Worm (Caenorhabditis elegans) whole organism, young adult: ENCODE data around the gene F22B3.7.

Experiments
- F22D6.2 ChIP-seq: sonication (generic microtip); optimal IDR thresholded peaks from 2 replicates; lab custom pipeline; 2016; ENCODE audit warnings: mild to moderate bottlenecking, missing genetic modification characterization, missing compliant biosample characterization
- F49E8.2 ChIP-seq: sonication (generic microtip); optimal IDR thresholded peaks from 3 replicates; lab custom pipeline; 2017; ENCODE audit warnings: missing genetic modification characterization, mild to moderate bottlenecking, missing compliant biosample characterization, antibody characterized with exemption, moderate library complexity; ENCODE audit not compliant: insufficient read depth
- ama-1 ChIP-seq, 3 experiments: fragments of 150-350 bp in 1 of 3; sonication (generic microtip) in 2 of 3; optimal IDR thresholded peaks; 2 replicates each; lab custom pipeline; 2014 to 2018; ENCODE audit warnings: missing biosample characterization in 2 of 3, missing genetic modification characterization in 2 of 3, missing genetic modification reagents in 2 of 3
- atf-7 ChIP-seq: sonication (generic microtip); optimal IDR thresholded peaks from 2 replicates; lab custom pipeline; 2017; ENCODE audit warnings: mild to moderate bottlenecking, missing genetic modification characterization, missing compliant biosample characterization
- cebp-2 ChIP-seq: fragments of 200-800 bp; sonication (Bioruptor generic); IDR thresholded peaks from 2 replicates; pipeline ENCODE4 v1.3.6; 2022; ENCODE audit warnings: missing genetic modification characterization, missing compliant biosample characterization
- ceh-58 ChIP-seq: fragments of 200-800 bp; sonication (Bioruptor generic); IDR thresholded peaks from 2 replicates; pipeline ENCODE4 v1.3.6; 2022; ENCODE audit warnings: missing genetic modification characterization, missing compliant biosample characterization
- egl-44 ChIP-seq: fragments of 200-800 bp; sonication (Bioruptor generic); IDR thresholded peaks from 2 replicates; pipeline ENCODE4 v1.3.6; 2022; ENCODE audit warnings: missing genetic modification reagents, missing genetic modification characterization, missing compliant biosample characterization
- ekl-4 ChIP-seq: fragments of 200-800 bp; sonication (Bioruptor generic); IDR thresholded peaks from 2 replicates; pipeline ENCODE4 v1.3.6; 2022; ENCODE audit warnings: missing genetic modification reagents, missing genetic modification characterization, missing compliant biosample characterization
- ets-4 ChIP-seq: fragments of 200-800 bp; sonication (Bioruptor generic); optimal IDR thresholded peaks from 2 replicates; lab custom pipeline; 2018; ENCODE audit warnings: mild to moderate bottlenecking, missing genetic modification characterization, missing compliant biosample characterization
- madf-6 ChIP-seq: fragments of 200-800 bp; sonication (Bioruptor generic); IDR thresholded peaks from 2 replicates; pipeline ENCODE4 v1.3.6; 2022; ENCODE audit warnings: missing genetic modification reagents, missing genetic modification characterization, missing compliant biosample characterization
- mel-28 ChIP-seq: sonication (generic microtip); optimal IDR thresholded peaks from 2 replicates; lab custom pipeline; 2016; ENCODE audit warnings: borderline replicate concordance, mild to moderate bottlenecking, missing genetic modification characterization, missing compliant biosample characterization
- rcor-1 ChIP-seq: fragments of 200-800 bp; sonication (Bioruptor generic); IDR thresholded peaks from 2 replicates; pipeline ENCODE4 v1.3.6; 2022; ENCODE audit warnings: missing genetic modification reagents, missing genetic modification characterization, missing compliant biosample characterization
- snpc-1.3 ChIP-seq: sonication (generic microtip); optimal IDR thresholded peaks from 2 replicates; lab custom pipeline; 2017; ENCODE audit warnings: missing genetic modification characterization, mild to moderate bottlenecking, missing compliant biosample characterization, antibody characterized with exemption, moderate library complexity, missing genotype, missing genetic modification reagents; ENCODE audit not compliant: insufficient read depth
- snpc-3.4 ChIP-seq: sonication (generic microtip); optimal IDR thresholded peaks from 2 replicates; lab custom pipeline; 2017; ENCODE audit warnings: missing genetic modification characterization, mild to moderate bottlenecking, missing compliant biosample characterization, antibody characterized with exemption, moderate library complexity, missing genotype, missing genetic modification reagents

ce11 chrIV:11371645-11372044, 50.0 kb downstream of the F22B3.7 start, which contains the start of gene sec-31:
- TF ChIP-seq mel-28 (tag; lab: Kevin White, UChicago) (no peak), F49E8.2 (tag; lab: Kevin White, UChicago) (no peak), cebp-2 (GFP tag; lab: Robert Waterston, UW) (no peak), ekl-4 (no peak), snpc-1.3 (tag; lab: Kevin White, UChicago) (no peak), ama-1 (optimal IDR thresholded peaks at IDR 0.05; lab: Kevin White, UChicago) (no peak), ama-1 (GFP tag; optimal IDR thresholded peaks at IDR 0.05; lab: Kevin White, UChicago) (no peak), ceh-58 (GFP tag; lab: Robert Waterston, UW) (no peak), snpc-3.4 (tag; lab: Kevin White, UChicago) (no peak), F22D6.2 (tag; lab: Kevin White, UChicago) (no peak), ets-4 (GFP tag; lab: Kevin White, UChicago) (no peak), madf-6 (GFP tag; lab: Robert Waterston, UW) (no peak), atf-7 (tag; lab: Kevin White, UChicago) (no peak), rcor-1 (GFP tag; lab: Robert Waterston, UW) (no peak), egl-44 (GFP tag; lab: Robert Waterston, UW) (no peak)
